Worm (Caenorhabditis elegans): ENCODE measurements around the gene ire-1.

ire-1 gene

DNA sequence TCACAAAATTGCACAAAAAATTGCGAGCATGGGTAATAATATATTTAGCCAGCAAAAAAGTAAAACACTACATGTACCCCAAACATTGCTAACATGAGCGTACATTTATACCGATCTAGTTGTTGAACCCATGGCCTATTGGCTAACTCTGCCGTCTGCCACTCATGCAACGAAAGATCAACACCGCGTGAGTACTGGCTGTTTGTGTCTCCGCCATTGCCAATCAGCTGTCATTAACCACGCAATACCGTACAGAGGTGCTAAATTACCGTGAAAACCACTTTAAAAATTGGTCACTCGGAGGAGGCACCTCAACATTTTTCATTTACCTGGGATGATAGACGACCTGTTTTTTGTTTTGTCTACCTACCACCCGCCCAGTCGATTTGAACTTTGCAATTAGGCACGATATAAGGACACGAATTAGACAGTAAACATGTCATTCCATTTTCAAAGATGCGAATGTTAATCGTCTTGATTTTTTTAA, 49.3 kb downstream of the ire-1 start, which contains the start of gene K02C4.2 (continued):
- TF ChIP-seq snpc-4 (GFP tag; optimal IDR thresholded peaks at IDR 0.05): peak; percentile 67
- peak in 3 of 4 experiments; percentile 71 to 77 (median 72) for TF ChIP-seq snpc-4 (tag; optimal IDR thresholded peaks at IDR 0.05)
- TF ChIP-seq cebp-1 (GFP tag; IDR thresholded peaks at IDR 0.05): 0 out of 2 replicates have a peak, but pooled peaks have one; percentile 27
- TF ChIP-seq cebp-1 (tag; optimal IDR thresholded peaks at IDR 0.05): peak; percentile 71
- peak; percentile 71; the same call in 1 of the 2 replicates for TF ChIP-seq egl-44 (GFP tag; IDR thresholded peaks at IDR 0.05)
- no peak for TF ChIP-seq madf-8 (GFP tag; conservative IDR thresholded peaks at IDR 0.05)
- peak; percentile 17 for TF ChIP-seq xnd-1 (tag; optimal IDR thresholded peaks at IDR 0.05)
- TF ChIP-seq F23B12.7 (tag; optimal IDR thresholded peaks at IDR 0.05; ENCODE audit: insufficient read depth): peak; percentile 76
- TF ChIP-seq cebp-2 (GFP tag; IDR thresholded peaks at IDR 0.05): no peak
- TF ChIP-seq athp-1 (tag; optimal IDR thresholded peaks at IDR 0.05): peak; percentile 60
- peak; percentile 1 for TF ChIP-seq F57C9.4 (tag; optimal IDR thresholded peaks at IDR 0.05)
- peak; percentile 28; the same call in 1 of the 2 replicates for TF ChIP-seq F33H1.4 (GFP tag; IDR thresholded peaks at IDR 0.05)
- TF ChIP-seq lin-26 (GFP tag; IDR thresholded peaks at IDR 0.05): peak; percentile 95

DNA sequence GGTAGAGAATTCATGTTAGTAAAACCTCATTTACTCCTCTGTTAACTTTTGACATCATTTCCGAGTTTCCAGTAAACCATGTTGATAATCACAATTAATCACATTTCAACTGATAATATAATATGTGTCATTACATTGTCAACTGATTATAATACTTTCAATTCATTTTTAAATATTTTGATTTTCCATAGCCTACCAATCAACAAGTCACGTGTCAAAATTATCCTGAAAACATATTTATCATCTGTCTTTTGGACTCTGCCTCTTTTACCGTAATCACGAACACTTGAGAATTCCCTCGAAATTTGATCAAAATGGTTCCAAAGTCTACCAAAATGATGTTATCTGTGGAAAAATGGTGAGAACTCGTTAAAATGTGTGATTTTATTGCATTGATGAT, 50.7 kb downstream of the ire-1 start:
- TF ChIP-seq nhr-80 (tag; optimal IDR thresholded peaks at IDR 0.05): peak; percentile 17
- TF ChIP-seq lsy-27 (tag; optimal IDR thresholded peaks at IDR 0.05; ENCODE audit: borderline replicate concordance, insufficient read depth): no peak
- no peak for TF ChIP-seq ccch-3 (GFP tag; optimal IDR thresholded peaks at IDR 0.05)
- TF ChIP-seq B0261.1 (tag; optimal IDR thresholded peaks at IDR 0.05): no peak
- TF ChIP-seq unc-62 (GFP tag; optimal IDR thresholded peaks at IDR 0.05): peak; percentile 27
- no peak for TF ChIP-seq ztf-3 (GFP tag; optimal IDR thresholded peaks at IDR 0.05)
- no peak for TF ChIP-seq sea-2 (GFP tag; IDR thresholded peaks at IDR 0.05)

DNA sequence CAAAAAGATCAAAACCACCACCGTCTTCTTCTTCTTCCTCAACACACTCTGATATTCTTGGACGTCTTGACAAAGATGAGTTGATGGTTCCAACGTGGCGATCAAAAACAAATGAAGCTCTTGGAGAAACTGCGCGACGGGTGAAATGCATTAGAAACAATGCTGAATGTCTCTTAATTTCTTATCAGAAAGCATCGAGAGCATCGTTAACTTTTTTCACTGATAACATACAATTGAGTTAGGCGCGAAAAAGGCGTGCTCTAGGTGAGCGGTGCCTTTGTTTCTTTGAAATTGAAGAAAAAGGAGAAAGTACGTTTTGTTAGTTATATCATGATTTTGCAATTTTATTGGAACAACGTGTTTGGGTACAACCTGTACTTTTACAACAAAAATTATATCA, 51.5 kb downstream of the ire-1 start, which contains the start of gene gpcp-2:
Gene gpcp-2 (minus strand): TSS at position 153 of the 400 bp plus-strand sequence.
- TF ChIP-seq cebp-2 (GFP tag; IDR thresholded peaks at IDR 0.05) (no peak), nhr-80 (tag; optimal IDR thresholded peaks at IDR 0.05) (peak; percentile 48)

DNA sequence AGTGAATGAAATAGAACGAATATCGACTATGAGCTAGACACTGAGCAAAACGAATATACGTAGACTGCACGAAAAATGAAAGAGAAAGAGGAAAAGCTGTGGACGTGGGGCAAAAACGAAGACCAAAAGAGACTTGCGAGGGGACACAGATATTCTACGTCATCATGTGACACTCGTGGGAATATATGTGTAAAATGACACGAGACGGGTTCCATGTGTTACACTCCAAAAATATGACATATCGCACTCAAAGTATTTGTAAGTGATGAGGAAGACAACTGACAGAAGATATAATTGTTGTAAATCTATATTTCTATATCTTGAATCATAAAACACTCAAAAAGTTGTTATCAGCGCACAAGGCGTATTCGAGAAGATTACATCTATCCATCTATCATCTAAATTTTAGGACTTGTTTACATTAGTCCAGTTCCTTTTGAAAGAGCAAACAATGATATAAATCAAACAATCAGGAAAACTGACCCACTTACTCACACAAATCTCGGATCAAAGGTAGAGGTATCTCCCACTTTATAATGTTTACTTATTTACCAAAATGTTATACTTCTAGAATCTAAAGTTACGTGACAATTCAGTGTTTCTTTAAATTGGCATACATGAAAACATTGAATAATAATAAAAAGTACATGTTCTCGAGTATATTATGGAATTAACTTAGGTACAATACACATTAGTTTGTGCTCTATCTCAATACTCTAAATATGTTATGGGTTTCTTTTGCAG, 52.7 kb downstream of the ire-1 start:
- TF ChIP-seq sptf-2 (GFP tag; optimal IDR thresholded peaks at IDR 0.05): no peak
- peak; percentile 15 for TF ChIP-seq K12H6.12 (tag; optimal IDR thresholded peaks at IDR 0.05)
- peak; percentile 37 for TF ChIP-seq attf-5 (GFP tag; optimal IDR thresholded peaks at IDR 0.05)
- TF ChIP-seq cebp-1 (GFP tag; IDR thresholded peaks at IDR 0.05): no peak
- peak; percentile 34 for TF ChIP-seq cebp-1 (tag; optimal IDR thresholded peaks at IDR 0.05)
- peak; percentile 50 for TF ChIP-seq somi-1 (GFP tag; optimal IDR thresholded peaks at IDR 0.05)
- peak in 1 of 3 experiments; percentile 13 for TF ChIP-seq lin-35 (GFP tag; optimal IDR thresholded peaks at IDR 0.05)
- TF ChIP-seq mel-28 (tag; optimal IDR thresholded peaks at IDR 0.05; ENCODE audit: borderline replicate concordance): no peak

DNA sequence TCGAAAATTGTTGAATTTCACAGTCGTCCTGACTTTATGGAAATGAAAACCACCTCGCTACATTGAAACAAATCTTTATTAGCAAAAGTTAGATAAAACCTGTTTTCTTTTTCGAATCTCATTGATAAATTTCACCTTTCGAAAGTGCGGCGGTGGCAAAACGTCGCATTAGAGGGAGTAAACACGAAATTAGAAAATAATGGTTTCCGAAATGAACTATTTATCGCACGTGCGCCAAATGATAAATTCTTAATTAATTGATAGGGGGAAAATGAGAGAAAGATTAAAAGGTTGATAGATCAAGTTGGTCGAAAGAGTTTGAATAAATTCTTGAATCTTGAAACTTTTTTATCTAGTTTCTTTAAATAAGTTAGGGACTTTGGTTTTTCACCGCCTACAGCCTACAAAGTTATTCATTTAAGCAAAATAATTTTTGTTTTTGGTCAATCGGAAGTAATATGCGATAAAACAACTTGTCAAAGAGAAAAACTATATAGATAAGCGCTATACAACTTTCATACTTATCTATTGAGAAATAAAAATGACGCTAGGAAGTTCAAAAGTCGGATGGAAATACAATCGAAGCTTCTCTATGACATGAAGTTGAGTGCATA, 53.6 kb downstream of the ire-1 start:
- no peak for TF ChIP-seq B0261.1 (tag; optimal IDR thresholded peaks at IDR 0.05)
- TF ChIP-seq B0035.1 (tag; optimal IDR thresholded peaks at IDR 0.05): no peak
- TF ChIP-seq chd-7 (tag; optimal IDR thresholded peaks at IDR 0.05): no peak
- no peak for TF ChIP-seq ceh-91 (GFP tag; IDR thresholded peaks at IDR 0.05)
- TF ChIP-seq zim-3 (tag; optimal IDR thresholded peaks at IDR 0.05): no peak
- no peak for TF ChIP-seq ekl-4 (GFP tag; IDR thresholded peaks at IDR 0.05)
- no peak for TF ChIP-seq let-526 (GFP tag; IDR thresholded peaks at IDR 0.05)
- TF ChIP-seq rcor-1 (GFP tag; IDR thresholded peaks at IDR 0.05): no peak

Data from whole organism, young adult.